Fruit fly (Drosophila melanogaster) whole organism, larva: ENCODE measurements around the gene RpS27.

ENCODE experiments used
- noc ChIP-seq: fragments of 200-800 bp; sonication (Bioruptor generic); optimal IDR thresholded peaks from 3 replicates; lab custom pipeline; 2019; ENCODE audit warnings: missing biosample characterization, mild to moderate bottlenecking, missing genetic modification characterization, moderate library complexity

Gene RpS27

DNA sequence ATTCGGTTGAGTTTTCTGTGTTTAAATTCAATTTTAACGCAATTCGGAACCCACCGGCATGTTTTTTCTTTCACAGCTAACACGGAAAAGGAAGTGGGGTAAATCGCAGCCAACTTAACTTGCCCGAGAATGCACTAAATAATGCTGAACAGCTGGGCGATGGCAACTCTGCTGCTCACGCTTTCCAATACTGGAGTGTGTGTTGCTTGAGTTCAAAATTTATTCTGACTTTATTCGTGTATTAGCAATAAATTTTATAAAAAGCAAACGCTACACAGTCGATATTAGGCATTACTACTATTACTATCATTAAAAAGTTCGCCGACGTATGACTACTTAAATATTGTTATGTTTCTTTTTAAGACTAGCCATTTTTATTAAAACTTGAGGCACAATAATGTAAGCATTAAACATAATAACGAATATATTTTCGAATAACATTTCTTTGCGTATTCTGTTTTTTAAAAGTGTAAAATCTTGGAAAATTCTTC is at the start of gene RpS27, which contains the start of gene Nup37:
TSS of gene RpS27 (minus strand) at position 136 of the 491 bp plus-strand sequence.
TSS of gene Nup37 (plus strand) at position 280 of the 491 bp plus-strand sequence.
- TF ChIP-seq noc = peak; percentile 86

DNA sequence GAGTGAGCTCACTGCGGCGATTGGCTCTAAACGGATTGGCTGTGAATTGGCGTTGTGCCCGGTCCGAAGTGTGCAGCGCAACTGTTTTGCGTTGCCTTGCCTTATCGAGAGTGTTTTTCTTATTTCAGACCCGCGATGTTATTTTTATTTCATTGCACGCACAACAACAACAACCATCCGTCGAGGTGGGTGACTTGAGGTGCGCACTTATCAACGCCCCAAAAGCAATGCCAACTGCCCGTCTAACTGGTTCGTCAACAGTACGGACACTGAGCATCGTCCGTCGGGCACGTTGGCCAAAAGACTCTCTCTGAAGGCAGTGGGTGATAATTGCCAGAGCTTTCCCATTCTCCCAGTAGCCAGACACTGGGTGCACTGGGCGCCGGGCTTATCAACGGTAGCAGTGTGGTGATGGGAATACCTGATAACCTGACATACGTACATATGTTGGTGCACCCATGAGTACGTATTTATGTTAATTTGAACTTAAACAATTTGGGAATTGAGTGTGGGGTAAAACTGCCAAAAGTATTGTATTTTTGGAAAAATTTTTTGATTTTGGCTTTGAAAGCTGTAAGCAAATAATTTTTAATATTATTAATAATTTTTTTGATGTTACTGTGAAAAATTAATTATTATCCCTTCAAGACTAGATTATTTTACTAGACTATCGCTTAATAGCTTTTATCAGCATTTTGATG is 48.2 kb upstream of the RpS27 start, which contains the start of gene CG31102:
TSS of gene CG31102 (minus strand) at position 275 of the 701 bp plus-strand sequence.
- peak; percentile 65 for TF ChIP-seq noc

DNA sequence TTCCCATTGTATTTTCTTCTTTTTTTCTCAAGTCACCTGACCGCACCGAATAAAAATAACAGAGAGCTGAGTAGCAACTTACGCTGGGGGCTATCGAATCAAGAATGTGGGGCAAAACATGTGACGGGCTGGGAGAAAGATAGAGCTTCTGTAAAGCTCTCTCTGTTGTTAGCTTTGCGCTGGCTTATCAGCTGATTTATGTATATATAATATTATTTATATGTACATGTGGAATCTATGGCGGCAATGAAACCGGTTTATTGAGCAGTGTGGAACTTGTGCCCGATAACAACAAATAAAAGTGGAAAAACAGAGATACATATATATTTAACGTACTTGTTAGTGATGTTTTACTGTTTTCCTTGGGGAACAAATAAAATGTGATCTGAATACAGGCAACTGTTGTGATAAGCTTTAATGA is 45.6 kb upstream of the RpS27 start, which contains the start of gene CG31098:
TSS of gene CG31098 (minus strand) at position 114 of the 421 bp plus-strand sequence.
- TF ChIP-seq noc = peak; percentile 59

DNA sequence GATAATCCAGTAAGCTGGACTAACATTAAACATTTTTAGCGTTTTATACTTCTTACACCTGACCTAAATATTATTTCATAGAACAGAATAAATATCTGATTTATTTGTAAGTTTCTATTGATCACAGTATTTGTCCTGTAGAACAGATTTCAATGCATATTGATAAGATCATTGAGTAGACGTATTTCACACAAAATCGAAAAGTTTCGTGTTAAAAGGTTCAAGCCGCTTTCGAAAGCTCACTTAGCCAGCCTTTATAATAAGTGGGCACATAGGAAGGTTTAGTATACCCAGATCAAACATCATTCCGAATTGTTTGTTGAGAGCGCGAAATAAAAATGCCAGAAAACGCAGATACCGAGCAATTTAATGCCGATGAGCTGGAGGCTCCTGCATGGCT is 42.3 kb upstream of the RpS27 start, which contains the start of gene CG11893:
TSS of gene CG11893 (plus strand) at position 301 of the 400 bp plus-strand sequence.
- no peak for TF ChIP-seq noc

DNA sequence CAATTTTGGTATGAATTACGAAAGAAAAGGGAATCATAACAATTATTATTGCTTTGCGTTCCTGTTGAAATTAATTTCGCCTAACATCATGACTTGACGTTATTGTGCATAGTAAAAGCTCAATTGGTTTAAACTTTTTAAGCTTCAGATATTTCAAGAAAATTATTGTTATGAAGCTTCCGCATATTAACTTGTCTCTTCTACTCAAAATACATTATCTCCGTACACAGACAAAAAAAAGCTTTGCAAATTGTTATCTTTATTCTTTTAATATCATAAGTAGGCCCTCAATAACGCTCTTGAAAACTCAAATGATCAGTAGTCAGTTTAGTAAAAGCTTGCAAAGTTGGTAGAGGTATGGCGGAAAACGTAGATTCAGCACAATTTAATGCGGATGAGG is 39.8 kb upstream of the RpS27 start, which contains the start of gene CG13658:
TSS of gene CG13658 (plus strand) at position 347 of the 400 bp plus-strand sequence.
- no peak for TF ChIP-seq noc

DNA sequence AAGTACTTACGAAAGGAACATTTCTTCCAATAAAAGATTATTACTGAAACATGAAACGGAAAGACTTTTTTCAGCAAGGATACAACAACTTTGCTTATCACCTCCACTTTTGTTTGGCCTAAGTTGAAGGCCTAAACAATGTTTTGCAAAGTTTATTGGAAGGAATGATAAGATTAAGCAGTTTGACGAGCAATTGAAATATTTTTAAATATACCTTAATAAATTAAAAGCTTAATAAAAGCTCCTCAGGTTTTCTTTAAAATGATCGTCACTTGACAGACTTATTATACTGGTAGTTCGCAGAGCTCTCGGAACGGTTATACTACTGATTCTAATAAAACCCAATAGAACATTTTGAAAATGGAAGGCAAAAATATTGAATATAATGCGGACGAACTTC is 37.9 kb upstream of the RpS27 start, which contains the start of gene CG31104:
TSS of gene CG31104 (plus strand) at position 301 of the 400 bp plus-strand sequence.
- no peak for TF ChIP-seq noc

DNA sequence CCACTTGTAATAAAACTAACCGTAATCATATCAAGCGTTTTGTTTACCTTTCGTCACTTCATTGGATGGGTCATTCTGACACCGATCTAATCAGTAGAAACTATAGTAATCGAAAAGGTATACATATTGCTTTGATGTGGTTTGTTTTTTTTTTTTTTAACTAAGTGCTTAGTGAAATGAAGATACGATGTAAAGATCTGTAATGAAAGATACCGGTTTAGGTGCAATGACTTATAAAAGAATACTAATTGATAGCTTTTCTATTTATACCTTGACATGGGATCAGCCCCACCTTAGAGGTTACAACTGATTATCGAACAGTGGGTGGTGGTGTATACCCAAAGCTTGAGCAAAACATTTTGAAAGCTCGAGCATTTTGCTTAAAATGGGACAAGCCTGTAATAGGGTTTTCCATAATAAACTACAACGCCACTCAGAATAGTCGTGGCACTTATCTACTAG is 35.9 kb upstream of the RpS27 start, which contains the start of gene CG31300:
TSS of gene CG31300 (plus strand) at position 412 of the 462 bp plus-strand sequence.
- no peak for TF ChIP-seq noc

dm6 chr3R:25281165-25281564 is 33.9 kb upstream of the RpS27 start, which contains the start of gene CG11892:
CG11892 (plus strand) TSS chr3R:25281548.
- peak; percentile 84 for TF ChIP-seq noc

DNA sequence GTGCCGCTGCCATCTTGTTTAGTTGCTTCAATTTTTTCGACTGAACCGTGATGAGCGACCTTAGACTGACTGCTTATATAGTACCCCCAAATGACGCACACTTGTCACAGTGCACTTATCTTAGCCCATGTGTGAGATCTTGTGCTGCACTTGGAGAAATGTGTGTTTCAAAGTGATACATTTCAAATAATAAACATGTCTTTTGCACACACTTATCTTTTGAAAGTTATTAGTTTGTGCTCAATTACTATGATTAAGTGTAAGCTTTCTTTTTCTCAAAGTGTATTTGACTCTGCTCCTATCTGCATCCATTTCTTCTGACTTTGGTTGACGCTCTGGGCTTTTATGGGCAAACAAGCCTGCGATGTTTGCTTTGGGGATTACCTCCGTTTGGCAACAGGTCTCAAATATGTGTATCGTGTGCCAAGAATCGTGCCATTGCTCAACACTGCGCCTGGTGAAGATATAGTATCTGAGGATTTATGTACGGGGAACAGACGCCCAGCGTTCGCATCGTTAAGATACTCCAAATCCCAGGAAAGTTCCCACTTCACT is 32.6 kb upstream of the RpS27 start, which contains the start of gene CG10514:
TSS of gene CG10514 (minus strand) at position 51 of the 555 bp plus-strand sequence.
- TF ChIP-seq noc = peak; percentile 65

DNA sequence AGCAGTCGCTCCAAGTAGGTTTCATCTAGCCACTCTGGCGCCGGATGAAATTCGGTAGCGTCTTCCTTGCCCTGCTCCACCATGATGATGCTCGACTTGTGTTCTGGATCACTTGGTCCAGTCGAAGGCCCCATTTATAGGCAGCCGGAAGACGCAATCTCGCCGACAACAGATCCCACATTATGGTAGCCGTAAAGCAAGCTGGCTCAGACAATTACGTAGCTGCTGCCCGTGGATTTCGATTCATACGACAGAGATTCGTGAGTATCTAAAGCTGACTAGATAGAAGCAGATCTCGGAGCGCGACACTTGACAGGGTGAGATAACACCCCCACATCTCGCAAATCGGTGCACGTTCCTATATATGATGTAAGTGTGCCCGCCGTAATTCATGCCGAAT is 29.8 kb upstream of the RpS27 start, which contains the start of gene CG10513:
TSS of gene CG10513 (minus strand) at position 101 of the 400 bp plus-strand sequence.
- no peak for TF ChIP-seq noc

DNA sequence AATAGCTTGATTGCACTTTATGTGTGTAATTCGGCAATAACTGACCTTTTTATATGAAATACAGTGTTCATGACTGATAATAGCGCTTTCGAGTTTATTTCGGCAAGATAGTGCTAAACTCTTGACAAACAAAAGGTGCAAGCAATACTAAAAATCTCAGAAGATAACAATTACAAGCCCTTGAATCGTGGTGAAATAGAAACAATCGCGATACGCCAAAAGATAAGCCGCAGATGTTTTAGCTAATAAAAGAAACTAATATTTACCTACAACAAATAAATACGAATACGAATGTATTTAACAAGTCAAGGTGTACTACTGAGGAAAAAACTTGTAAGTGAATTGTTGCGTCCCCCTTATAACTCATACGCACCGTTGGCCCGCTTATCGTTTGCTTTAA is 28.0 kb upstream of the RpS27 start:
- TF ChIP-seq noc = peak; percentile 48

- TF ChIP-seq noc = no peak
These were observed 26.2 kb upstream of the RpS27 start, which contains the start of gene CG11878 for dm6 chr3R:25273537-25273936. CG11878 (plus strand) TSS chr3R:25273837.

DNA sequence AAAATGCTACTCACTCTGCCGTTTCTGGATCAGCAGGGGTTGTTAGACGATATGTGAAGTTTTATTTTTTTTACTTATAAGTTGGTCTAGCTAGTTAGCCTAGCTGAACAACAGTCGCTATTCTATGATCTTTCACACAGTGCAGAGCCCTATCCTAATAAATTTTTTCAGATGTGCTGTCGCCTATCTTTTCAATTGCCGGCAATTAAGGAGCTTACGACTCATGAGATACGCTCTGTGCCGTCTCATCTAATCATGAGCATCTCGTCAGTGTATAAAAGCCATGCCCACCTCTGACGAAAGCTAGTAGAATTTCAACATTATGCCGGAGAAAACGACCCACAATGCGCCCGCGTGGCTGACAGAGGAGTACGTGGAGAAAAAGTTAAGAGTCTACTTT is 22.6 kb upstream of the RpS27 start, which contains the start of the genes CG11889 and CG11891:
TSS of gene CG11889 (plus strand) at position 301 of the 400 bp plus-strand sequence.
TSS of gene CG11891 (plus strand) at position 301 of the 400 bp plus-strand sequence.
- peak; percentile 9 for TF ChIP-seq noc

DNA sequence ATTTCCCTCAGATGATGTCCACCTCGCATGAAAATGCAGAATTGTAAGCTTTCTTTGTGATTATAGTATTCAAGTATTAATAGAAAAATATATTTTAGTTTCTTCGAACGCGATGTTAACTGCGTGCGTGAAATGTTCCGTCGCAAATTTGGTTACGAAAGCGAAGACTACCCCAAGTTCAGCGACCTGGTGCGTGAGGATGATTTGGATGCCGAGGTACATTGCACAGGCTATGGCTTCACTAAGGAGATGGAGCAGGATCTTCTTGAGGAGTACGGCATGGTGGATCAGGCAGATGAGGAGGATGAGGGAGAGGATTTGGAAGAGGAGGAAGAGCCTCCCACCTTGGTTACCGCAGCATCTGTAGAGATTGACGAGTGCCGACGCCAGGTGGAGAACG is 19.4 kb upstream of the RpS27 start:
- TF ChIP-seq noc = no peak

dm6 chr3R:25265589-25266201 is 18.4 kb upstream of the RpS27 start, which contains the start of the genes GlnRS and RIOK2:
GlnRS (minus strand) TSS chr3R:25265721.
RIOK2 (plus strand) TSS chr3R:25265844.
- peak; percentile 5 for TF ChIP-seq noc

DNA sequence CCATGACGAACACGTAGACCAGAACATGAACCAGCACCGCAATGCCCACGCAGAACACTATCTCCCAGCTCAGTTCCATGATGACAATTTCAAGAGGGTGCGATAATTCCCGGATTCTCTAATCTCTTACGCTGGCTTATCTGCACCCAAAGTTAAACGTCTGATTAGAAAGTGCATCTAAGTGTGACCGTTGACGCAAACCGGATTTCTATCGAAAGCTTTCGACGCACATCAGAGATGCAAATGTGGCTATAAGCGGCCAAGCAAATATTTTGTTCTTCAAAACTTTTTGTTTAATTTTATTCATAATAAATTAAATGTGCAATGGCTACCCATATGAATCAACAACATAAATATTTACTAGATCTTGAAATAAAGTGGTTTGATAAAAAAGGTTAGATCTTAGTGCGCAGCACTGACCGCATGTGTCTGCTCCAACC is 15.0 kb upstream of the RpS27 start, which contains the start of the genes Kdsr and CG11858:
TSS of gene Kdsr (minus strand) at position 177 of the 440 bp plus-strand sequence.
TSS of gene CG11858 (plus strand) at position 420 of the 440 bp plus-strand sequence.
- peak; percentile 79 for TF ChIP-seq noc
